Worm (Caenorhabditis elegans) whole organism, L1 larva: ENCODE measurements around the gene mrp-6.

Source experiments
- aly-2 ChIP-seq: fragments of 150-350 bp; optimal IDR thresholded peaks from 2 replicates; lab custom pipeline; 2014; ENCODE audit warnings: missing biosample characterization, missing genetic modification characterization
- dpl-1 ChIP-seq, 3 experiments: fragments of 150-350 bp in 2 of 3; sonication (generic microtip) in 1 of 3; optimal IDR thresholded peaks; 2 replicates each; lab custom pipeline; 2014 to 2017; ENCODE audit warnings: missing biosample characterization in 3 of 3, missing genetic modification characterization in 3 of 3, missing genetic modification reagents in 3 of 3
- elt-2 ChIP-seq: sonication (generic microtip); optimal IDR thresholded peaks from 2 replicates; lab custom pipeline; 2016; ENCODE audit warnings: missing genetic modification characterization, mild to moderate bottlenecking, inconsistent platforms, missing compliant biosample characterization, missing genetic modification reagents
- grh-1 ChIP-seq: fragments of 200-800 bp; sonication (Bioruptor generic); IDR thresholded peaks from 2 replicates; pipeline ENCODE4 v1.3.6; 2022; ENCODE audit warnings: missing genetic modification reagents, missing genetic modification characterization, missing compliant biosample characterization
- nhr-76 ChIP-seq: sonication (generic microtip); optimal IDR thresholded peaks from 2 replicates; lab custom pipeline; 2017; ENCODE audit warnings: missing biosample characterization, missing genetic modification characterization
- pag-3 ChIP-seq: sonication (generic microtip); optimal IDR thresholded peaks from 2 replicates; lab custom pipeline; 2017; ENCODE audit warnings: missing genetic modification characterization, mild to moderate bottlenecking, missing compliant biosample characterization, antibody characterized with exemption, borderline replicate concordance; ENCODE audit not compliant: insufficient read depth
- skn-1 ChIP-seq: fragments of 150-350 bp; optimal IDR thresholded peaks from 2 replicates; lab custom pipeline; 2014; ENCODE audit warnings: missing biosample characterization, missing genetic modification characterization
- unc-62 ChIP-seq: fragments of 150-350 bp; optimal IDR thresholded peaks from 2 replicates; lab custom pipeline; 2014; ENCODE audit warnings: missing biosample characterization, missing genetic modification reagents, missing genetic modification characterization

DNA sequence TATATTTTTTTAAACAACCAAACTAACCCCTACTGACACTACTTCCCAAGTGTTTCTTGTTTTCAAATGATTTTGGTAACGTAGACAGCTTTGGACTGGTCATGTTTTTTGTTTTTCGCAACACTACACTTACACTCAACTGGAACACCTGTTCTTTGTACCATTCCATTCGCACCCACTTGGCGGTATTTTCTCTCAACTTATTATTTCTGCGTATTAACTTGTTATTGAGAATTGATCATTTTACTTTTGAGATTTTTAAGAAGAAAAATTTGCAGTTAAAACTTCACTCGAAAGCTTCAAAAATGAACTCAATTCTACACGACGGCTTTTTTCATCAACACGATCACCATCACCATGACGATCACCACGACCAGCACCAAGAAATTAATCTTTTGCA lies 51.7 kb downstream of the mrp-6 start, which contains the start of gene ZK470.2:
- TF ChIP-seq skn-1 (tag; lab: Kevin White, UChicago) = no peak
- no peak for TF ChIP-seq unc-62 (GFP tag; lab: Kevin White, UChicago)
- TF ChIP-seq aly-2 (tag; lab: Kevin White, UChicago) = no peak
- TF ChIP-seq nhr-76 = no peak
- no peak for TF ChIP-seq dpl-1 (GFP tag; optimal IDR thresholded peaks at IDR 0.05; lab: Kevin White, UChicago)
- no peak for TF ChIP-seq elt-2 (tag; lab: Kevin White, UChicago)
- no peak for TF ChIP-seq grh-1 (GFP tag; lab: Robert Waterston, UW)
- TF ChIP-seq pag-3 (tag; lab: Kevin White, UChicago) = no peak
